Fruit fly (Drosophila melanogaster): Measurements from ENCODE around the gene Sry-beta.

Sry-beta gene

dm6 chr3R:30071827-30072226, 32.3 kb downstream of the Sry-beta start:
- TF ChIP-seq Awh (GFP tag; IDR thresholded peaks at IDR 0.05), result 0 out of 2 replicates have a peak, but pooled peaks have one; percentile 16
- 0 out of 2 replicates have a peak, but pooled peaks have one; percentile 18 for TF ChIP-seq Xrp1 (GFP tag; IDR thresholded peaks at IDR 0.05)
- no peak for TF ChIP-seq HmgZ (tag; optimal IDR thresholded peaks at IDR 0.05)
- TF ChIP-seq bsh (GFP tag; optimal IDR thresholded peaks at IDR 0.05), result peak in 1 of 2 experiments; percentile 25
- no peak for TF ChIP-seq Hr39 (optimal IDR thresholded peaks at IDR 0.05)
- 0 out of 2 replicates have a peak, but pooled peaks have one; percentile 18 for TF ChIP-seq ranshi (GFP tag; IDR thresholded peaks at IDR 0.05)
- no peak for TF ChIP-seq CG15011 (GFP tag; optimal IDR thresholded peaks at IDR 0.05)
- no peak for TF ChIP-seq CoRest (tag; optimal IDR thresholded peaks at IDR 0.05)
- TF ChIP-seq danr (GFP tag; IDR thresholded peaks at IDR 0.05), result 0 out of 2 replicates have a peak, but pooled peaks have one; percentile 23
- TF ChIP-seq CG8924 (tag; optimal IDR thresholded peaks at IDR 0.05), result no peak
- no peak for TF ChIP-seq hkb (optimal IDR thresholded peaks at IDR 0.05)
- 0 out of 2 replicates have a peak, but pooled peaks have one; percentile 34 for TF ChIP-seq hkb (GFP tag; IDR thresholded peaks at IDR 0.05)
- no peak for TF ChIP-seq prd (optimal IDR thresholded peaks at IDR 0.05)
- peak; percentile 24; the same call in 1 of the 3 replicates for TF ChIP-seq prd (GFP tag; IDR thresholded peaks at IDR 0.05)
- TF ChIP-seq vfl (GFP tag; optimal IDR thresholded peaks at IDR 0.05), result no peak
- TF ChIP-seq sr (GFP tag; IDR thresholded peaks at IDR 0.05), result no peak
- TF ChIP-seq Ets65A (GFP tag), result peak; percentile 86
- TF ChIP-seq CG17802 (tag; optimal IDR thresholded peaks at IDR 0.05), result no peak
- 0 out of 2 replicates have a peak, but pooled peaks have one; percentile 6 for TF ChIP-seq CG10959 (GFP tag; IDR thresholded peaks at IDR 0.05)
- TF ChIP-seq MTF-1 (GFP tag; optimal IDR thresholded peaks at IDR 0.05; ENCODE audit: borderline replicate concordance), result no peak
- peak; percentile 25 for TF ChIP-seq Med (GFP tag)
- TF ChIP-seq jumu (GFP tag; optimal IDR thresholded peaks at IDR 0.05), result no peak
- TF ChIP-seq CG12299 (tag; optimal IDR thresholded peaks at IDR 0.05), result no peak
- TF ChIP-seq CG34422 (GFP tag; IDR thresholded peaks at IDR 0.05), result no peak
- 0 out of 3 replicates have a peak, but pooled peaks have one; percentile 56 for TF ChIP-seq ci (GFP tag; IDR thresholded peaks at IDR 0.05)
- no peak for TF ChIP-seq dati (GFP tag; IDR thresholded peaks at IDR 0.05)
- peak; percentile 51; the same call in 1 of the 2 replicates for TF ChIP-seq Drgx (GFP tag; IDR thresholded peaks at IDR 0.05)
- TF ChIP-seq eve (GFP tag; optimal IDR thresholded peaks at IDR 0.05), result no peak
- no peak for TF ChIP-seq CG15269 (tag; optimal IDR thresholded peaks at IDR 0.05)
- TF ChIP-seq sens (GFP tag), result peak; percentile 59
- 0 out of 3 replicates have a peak, but pooled peaks have one; percentile 7 for TF ChIP-seq row (GFP tag; IDR thresholded peaks at IDR 0.05)
- peak; percentile 10 for TF ChIP-seq CG8290 (GFP tag; optimal IDR thresholded peaks at IDR 0.05)
- peak; percentile 16 to 18 for TF ChIP-seq CG8290 (tag; optimal IDR thresholded peaks at IDR 0.05)
- no peak for TF ChIP-seq oc (tag; optimal IDR thresholded peaks at IDR 0.05)
- TF ChIP-seq slbo (GFP tag; IDR thresholded peaks at IDR 0.05), result peak; percentile 22; the same call in 1 of the 2 replicates

dm6 chr3R:30076088-30076487, 36.6 kb downstream of the Sry-beta start:
- TF ChIP-seq tx (GFP tag; optimal IDR thresholded peaks at IDR 0.05) (peak; percentile 29), Xbp1 (GFP tag; optimal IDR thresholded peaks at IDR 0.05) (peak; percentile 23), sc (optimal IDR thresholded peaks at IDR 0.05) (no peak), sc (GFP tag; optimal IDR thresholded peaks at IDR 0.05) (no peak), oc (tag; optimal IDR thresholded peaks at IDR 0.05) (no peak), dmrt11E (tag; optimal IDR thresholded peaks at IDR 0.05) (peak; percentile 25), CG2875 (GFP tag; optimal IDR thresholded peaks at IDR 0.05) (no peak), ase (GFP tag; IDR thresholded peaks at IDR 0.05) (0 out of 3 replicates have a peak, but pooled peaks have one; percentile 10), ken (GFP tag; IDR thresholded peaks at IDR 0.05) (0 out of 3 replicates have a peak, but pooled peaks have one; percentile 24), Ets65A (GFP tag) (peak; percentile 60), D19A (tag; optimal IDR thresholded peaks at IDR 0.05) (no peak), Med (GFP tag) (peak; percentile 63), Nf-YA (GFP tag; IDR thresholded peaks at IDR 0.05) (no peak), chif (GFP tag; optimal IDR thresholded peaks at IDR 0.05) (peak in 1 of 2 experiments; percentile 41), dysf (GFP tag; IDR thresholded peaks at IDR 0.05) (0 out of 3 replicates have a peak, but pooled peaks have one; percentile 13), sens-2 (GFP tag; IDR thresholded peaks at IDR 0.05) (no peak), Xrp1 (GFP tag; IDR thresholded peaks at IDR 0.05) (peak; percentile 55; the same call in 1 of the 2 replicates), sens (GFP tag) (peak; percentile 67), CG3407 (GFP tag; optimal IDR thresholded peaks at IDR 0.05) (no peak), CG3163 (GFP tag; optimal IDR thresholded peaks at IDR 0.05) (no peak), CG4424 (GFP tag; optimal IDR thresholded peaks at IDR 0.05) (peak; percentile 17), chn (GFP tag; optimal IDR thresholded peaks at IDR 0.05) (peak; percentile 8), CG6791 (GFP tag; IDR thresholded peaks at IDR 0.05; ENCODE audit: partially characterized antibody) (no peak), bsh (GFP tag; optimal IDR thresholded peaks at IDR 0.05) (peak; percentile 4 to 47)

All from whole organism, embryonic.